Worm (Caenorhabditis elegans): ENCODE data around the gene gck-3.

Gene gck-3

DNA sequence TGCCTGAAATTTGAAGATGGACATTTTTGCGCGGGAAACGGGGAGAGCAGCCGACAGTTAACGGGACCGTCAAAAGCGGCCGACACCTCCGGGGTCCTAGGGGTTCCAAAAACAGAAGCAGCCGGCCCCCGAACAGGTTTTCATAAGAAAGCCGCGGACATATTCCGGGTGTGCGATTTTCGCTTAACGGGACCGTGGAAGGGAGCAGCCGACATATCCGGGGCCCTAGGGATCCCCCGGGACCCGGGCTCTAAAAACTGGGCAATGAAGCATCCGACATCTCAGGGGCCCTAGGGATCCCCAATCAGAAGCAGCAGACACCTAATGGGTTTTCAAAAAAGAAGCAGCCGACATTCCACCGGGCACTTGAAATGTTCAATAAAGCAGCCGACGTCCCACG, 4.1 kb downstream of the gck-3 start:
- TF ChIP-seq egl-5 (tag; optimal IDR thresholded peaks at IDR 0.05) (no peak), nhr-25 (tag; optimal IDR thresholded peaks at IDR 0.05) (no peak), ceh-82 (tag; optimal IDR thresholded peaks at IDR 0.05) (no peak), mml-1 (tag; optimal IDR thresholded peaks at IDR 0.05) (no peak), lin-39 (tag; optimal IDR thresholded peaks at IDR 0.05) (no peak), nhr-11 (tag; optimal IDR thresholded peaks at IDR 0.05) (no peak), egl-27 (tag; optimal IDR thresholded peaks at IDR 0.05) (no peak), nhr-76 (tag; optimal IDR thresholded peaks at IDR 0.05) (no peak), tbx-2 (tag; optimal IDR thresholded peaks at IDR 0.05) (no peak), nhr-77 (tag; optimal IDR thresholded peaks at IDR 0.05) (no peak), mdl-1 (tag; optimal IDR thresholded peaks at IDR 0.05) (no peak), elt-1 (tag; optimal IDR thresholded peaks at IDR 0.05) (no peak), nhr-23 (tag; optimal IDR thresholded peaks at IDR 0.05) (no peak), unc-39 (tag; optimal IDR thresholded peaks at IDR 0.05) (no peak), elt-2 (tag; optimal IDR thresholded peaks at IDR 0.05) (no peak), ceh-16 (tag; optimal IDR thresholded peaks at IDR 0.05) (no peak), daf-12 (tag; optimal IDR thresholded peaks at IDR 0.05) (no peak), jun-1 (tag; optimal IDR thresholded peaks at IDR 0.05) (no peak), unc-62 (GFP tag; optimal IDR thresholded peaks at IDR 0.05) (no peak), ZK546.5 (tag; optimal IDR thresholded peaks at IDR 0.05) (no peak)

DNA sequence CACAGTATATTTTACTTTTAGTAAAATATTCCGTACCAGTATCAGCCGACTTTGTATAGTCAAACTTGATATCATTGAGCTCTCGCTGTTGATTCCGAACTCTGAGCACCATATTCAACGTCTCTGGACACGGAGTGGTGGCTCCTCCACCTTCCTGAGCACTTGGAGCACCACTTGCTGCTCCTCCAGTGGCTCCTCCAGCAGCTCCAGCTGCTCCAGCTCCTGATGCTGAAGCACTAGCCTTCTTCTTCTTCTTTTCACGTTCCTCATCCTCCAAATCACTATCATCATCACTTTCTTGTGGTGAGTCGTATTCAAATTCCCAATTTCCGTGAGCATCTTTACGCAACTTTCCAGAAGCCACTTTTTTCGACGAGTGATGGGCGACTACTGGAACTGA, 10.5 kb downstream of the gck-3 start:
- TF ChIP-seq egl-5 (tag; optimal IDR thresholded peaks at IDR 0.05) (no peak), daf-12 (tag; optimal IDR thresholded peaks at IDR 0.05) (no peak), ztf-11 (tag; optimal IDR thresholded peaks at IDR 0.05) (no peak), pqm-1 (tag; optimal IDR thresholded peaks at IDR 0.05) (no peak), skn-1 (tag; optimal IDR thresholded peaks at IDR 0.05) (no peak), lin-15B (tag; optimal IDR thresholded peaks at IDR 0.05) (no peak), fkh-2 (tag; optimal IDR thresholded peaks at IDR 0.05) (no peak), ztf-4 (tag; optimal IDR thresholded peaks at IDR 0.05) (no peak), elt-1 (tag; optimal IDR thresholded peaks at IDR 0.05) (no peak), nhr-237 (tag; optimal IDR thresholded peaks at IDR 0.05) (no peak), R02D3.7 (tag; optimal IDR thresholded peaks at IDR 0.05) (no peak), pha-4 (tag; optimal IDR thresholded peaks at IDR 0.05) (no peak), ceh-16 (tag; optimal IDR thresholded peaks at IDR 0.05) (no peak)

DNA sequence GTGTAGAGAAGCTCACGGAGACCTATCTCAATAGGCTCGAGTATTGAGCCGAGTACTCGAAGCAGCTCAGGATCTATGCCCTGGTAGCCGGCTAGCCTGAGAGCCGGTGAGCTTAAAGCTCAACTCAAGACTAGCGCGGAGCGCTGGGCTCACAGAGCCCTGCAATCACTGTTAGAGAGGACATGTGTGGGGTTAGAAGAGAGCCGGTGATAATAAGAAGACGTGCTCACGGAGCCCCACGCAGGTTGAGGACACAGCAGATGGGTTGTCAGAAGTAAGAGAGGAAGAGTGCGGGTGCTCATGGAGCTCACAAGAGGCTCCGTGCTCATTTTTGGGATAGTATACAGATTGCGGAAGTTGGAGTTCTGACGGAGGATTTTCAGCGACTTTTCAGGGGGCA, 14.4 kb downstream of the gck-3 start:
- TF ChIP-seq hmg-11 (tag; optimal IDR thresholded peaks at IDR 0.05) (no peak), sea-2 (GFP tag; optimal IDR thresholded peaks at IDR 0.05) (no peak), nhr-23 (tag; optimal IDR thresholded peaks at IDR 0.05) (no peak), fkh-2 (tag; optimal IDR thresholded peaks at IDR 0.05) (no peak), nhr-11 (tag; optimal IDR thresholded peaks at IDR 0.05) (no peak), skn-1 (tag; optimal IDR thresholded peaks at IDR 0.05) (no peak), egl-27 (tag; optimal IDR thresholded peaks at IDR 0.05) (no peak)

DNA sequence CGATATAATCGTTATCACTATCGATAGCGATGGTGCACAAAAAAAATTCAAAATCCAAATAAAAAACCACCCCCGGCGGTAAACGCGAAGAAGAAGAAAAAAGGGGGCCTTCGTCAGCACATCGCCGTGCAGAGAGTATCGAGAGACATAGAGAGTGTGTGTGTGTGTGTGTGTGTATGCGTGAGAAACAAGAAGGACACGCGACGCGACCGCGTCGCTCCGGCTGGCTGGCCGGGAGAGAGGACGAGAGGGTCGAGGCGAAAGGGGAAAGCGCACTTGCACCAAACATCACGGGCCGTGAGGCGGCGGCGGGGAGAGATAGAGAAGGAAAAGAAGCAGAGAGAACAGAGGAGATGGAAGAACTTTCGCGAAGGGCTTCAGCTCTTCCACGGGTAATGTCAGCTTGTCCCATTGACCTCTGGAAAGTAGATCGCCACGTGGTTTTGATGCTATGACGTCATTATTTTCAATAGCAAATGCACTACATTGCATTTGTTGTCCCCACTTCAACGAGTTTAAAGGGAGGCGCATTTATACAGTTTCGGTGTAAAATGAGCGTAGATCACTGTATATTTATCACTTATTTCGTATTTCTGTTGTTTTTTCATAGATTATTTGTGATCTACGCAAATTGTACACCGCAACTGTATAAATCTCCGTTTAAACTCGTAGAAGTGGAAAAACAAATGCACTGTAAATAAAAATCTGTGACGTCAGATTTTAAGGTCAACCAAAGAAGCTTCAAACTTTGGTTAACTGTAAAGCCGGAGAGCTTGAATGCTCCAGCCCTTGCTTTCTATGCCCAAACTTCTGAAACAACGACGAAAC, 15.3 kb downstream of the gck-3 start, which contains the start of gene Y59A8B.24:
TSS of gene Y59A8B.24 (plus strand) at position 778 of the 828 bp plus-strand sequence.
- TF ChIP-seq egl-5 (tag; optimal IDR thresholded peaks at IDR 0.05): peak; percentile 54
- peak; percentile 83 for TF ChIP-seq jun-1 (tag; optimal IDR thresholded peaks at IDR 0.05)
- TF ChIP-seq mdl-1 (tag; optimal IDR thresholded peaks at IDR 0.05): peak; percentile 51
- peak; percentile 13 for TF ChIP-seq elt-1 (tag; optimal IDR thresholded peaks at IDR 0.05)
- no peak for TF ChIP-seq nhr-12 (tag; optimal IDR thresholded peaks at IDR 0.05)
- TF ChIP-seq lsy-12 (tag; optimal IDR thresholded peaks at IDR 0.05): peak; percentile 85
- TF ChIP-seq nhr-25 (tag; optimal IDR thresholded peaks at IDR 0.05): peak; percentile 97
- TF ChIP-seq ztf-4 (tag; optimal IDR thresholded peaks at IDR 0.05): no peak
- TF ChIP-seq ZK546.5 (tag; optimal IDR thresholded peaks at IDR 0.05): no peak
- no peak for TF ChIP-seq ceh-16 (tag; optimal IDR thresholded peaks at IDR 0.05)
- TF ChIP-seq fkh-10 (GFP tag; optimal IDR thresholded peaks at IDR 0.05): peak; percentile 27
- TF ChIP-seq unc-39 (tag; optimal IDR thresholded peaks at IDR 0.05): no peak
- TF ChIP-seq R02D3.7 (tag; optimal IDR thresholded peaks at IDR 0.05): peak; percentile 78
- TF ChIP-seq ceh-82 (tag; optimal IDR thresholded peaks at IDR 0.05): peak; percentile 65
- no peak for TF ChIP-seq nhr-77 (tag; optimal IDR thresholded peaks at IDR 0.05)
- TF ChIP-seq snpc-4 (tag; optimal IDR thresholded peaks at IDR 0.05): peak; percentile 85
- TF ChIP-seq skn-1 (tag; optimal IDR thresholded peaks at IDR 0.05): peak; percentile 82
- TF ChIP-seq nhr-23 (tag; optimal IDR thresholded peaks at IDR 0.05): peak; percentile 91
- no peak for TF ChIP-seq sea-2 (GFP tag; optimal IDR thresholded peaks at IDR 0.05)
- no peak for TF ChIP-seq nhr-76 (tag; optimal IDR thresholded peaks at IDR 0.05)
- no peak for TF ChIP-seq zag-1 (tag; optimal IDR thresholded peaks at IDR 0.05)
- TF ChIP-seq elt-2 (tag; optimal IDR thresholded peaks at IDR 0.05): peak; percentile 92
- TF ChIP-seq lin-15B (tag; optimal IDR thresholded peaks at IDR 0.05): peak; percentile 96
- peak; percentile 83 for TF ChIP-seq ceh-28 (tag; optimal IDR thresholded peaks at IDR 0.05)
- TF ChIP-seq elt-3 (tag; optimal IDR thresholded peaks at IDR 0.05): no peak
- TF ChIP-seq nfya-1 (tag; optimal IDR thresholded peaks at IDR 0.05; ENCODE audit: insufficient read depth): peak; percentile 96
- peak; percentile 95 for TF ChIP-seq lin-39 (tag; optimal IDR thresholded peaks at IDR 0.05)
- TF ChIP-seq pqm-1 (tag; optimal IDR thresholded peaks at IDR 0.05): peak; percentile 84
- peak; percentile 76 for TF ChIP-seq tbx-2 (tag; optimal IDR thresholded peaks at IDR 0.05)
- TF ChIP-seq unc-62 (GFP tag; optimal IDR thresholded peaks at IDR 0.05): peak; percentile 59
- TF ChIP-seq nhr-43 (tag; optimal IDR thresholded peaks at IDR 0.05; ENCODE audit: poor library complexity, severe bottlenecking): peak; percentile 74
- peak; percentile 6 for TF ChIP-seq aly-2 (tag; optimal IDR thresholded peaks at IDR 0.05)
- peak; percentile 100 for TF ChIP-seq hmg-11 (tag; optimal IDR thresholded peaks at IDR 0.05)
- TF ChIP-seq egl-27 (tag; optimal IDR thresholded peaks at IDR 0.05): peak; percentile 79
- TF ChIP-seq ztf-11 (tag; optimal IDR thresholded peaks at IDR 0.05): no peak
- peak; percentile 95 for TF ChIP-seq pha-4 (tag; optimal IDR thresholded peaks at IDR 0.05)
